Fruit fly (Drosophila melanogaster) Kc167 (cell line): ENCODE measurements around the gene Plzf.

Source experiments
- Myc ChIP-seq: fragments of >200 bp; optimal IDR thresholded peaks from 2 replicates; lab custom pipeline; 2017; ENCODE audit warnings: missing external identifiers
- h ChIP-seq: fragments of >200 bp; optimal IDR thresholded peaks from 3 replicates; lab custom pipeline; 2018; ENCODE audit warnings: missing external identifiers
- psq ChIP-seq: fragments of >200 bp; optimal IDR thresholded peaks from 2 replicates; lab custom pipeline; 2017; ENCODE audit warnings: missing external identifiers

DNA sequence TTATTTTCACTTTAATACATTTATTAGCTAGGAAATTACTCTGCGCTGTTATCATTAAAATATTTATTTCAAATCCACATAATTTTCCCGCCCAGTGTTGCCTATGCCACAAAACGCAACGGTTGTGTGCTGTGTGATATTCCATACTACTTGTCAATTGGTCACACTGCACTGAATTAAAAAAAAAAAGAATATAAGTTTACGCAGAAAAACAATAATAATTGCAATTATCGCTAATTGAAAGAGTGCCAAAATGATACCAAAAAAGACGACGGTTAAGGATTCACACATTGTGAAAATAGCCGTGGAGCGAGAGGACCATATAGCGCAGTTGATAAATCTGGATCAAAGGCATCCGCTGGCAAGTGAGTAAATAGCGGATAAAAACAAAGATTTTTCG lies 49.0 kb upstream of the Plzf start, which contains the start of gene Ced-12:
- TF ChIP-seq psq (lab: Kevin White, UChicago) (no peak), h (lab: Kevin White, UChicago) (no peak), Myc (lab: Kevin White, UChicago) (no peak)
